Worm (Caenorhabditis elegans) whole organism, late embryonic: ENCODE measurements around the gene D2023.6.

Experiments
- T23F11.4 ChIP-seq: fragments of 200-800 bp; sonication (Bioruptor generic); optimal IDR thresholded peaks from 2 replicates; lab custom pipeline; 2018; ENCODE audit warnings: mild to moderate bottlenecking, missing genetic modification characterization, missing compliant biosample characterization
- Y22D7AL.16 ChIP-seq: sonication (generic microtip); optimal IDR thresholded peaks from 2 replicates; lab custom pipeline; 2016; ENCODE audit warnings: missing genetic modification characterization, missing compliant biosample characterization
- ama-1 ChIP-seq: fragments of 150-350 bp; optimal IDR thresholded peaks from 2 replicates; lab custom pipeline; 2014
- ceh-22 ChIP-seq: sonication (generic microtip); optimal IDR thresholded peaks from 2 replicates; lab custom pipeline; 2017; ENCODE audit warnings: missing biosample characterization, missing genetic modification characterization
- ceh-30 ChIP-seq: fragments of 150-350 bp; optimal IDR thresholded peaks from 2 replicates; lab custom pipeline; 2014; ENCODE audit warnings: missing biosample characterization, missing genetic modification characterization
- ceh-31 ChIP-seq: sonication (generic microtip); optimal IDR thresholded peaks from 2 replicates; lab custom pipeline; 2016; ENCODE audit warnings: missing genetic modification characterization, missing compliant biosample characterization
- ceh-45 ChIP-seq: fragments of 200-800 bp; sonication (Bioruptor generic); IDR thresholded peaks from 2 replicates; pipeline ENCODE4 v1.3.6; 2022; ENCODE audit warnings: missing genetic modification reagents, missing genetic modification characterization, missing compliant biosample characterization
- ceh-6 ChIP-seq: fragments of 200-800 bp; sonication (Bioruptor generic); optimal IDR thresholded peaks from 2 replicates; lab custom pipeline; 2018; ENCODE audit warnings: mild to moderate bottlenecking, missing genetic modification characterization, missing compliant biosample characterization
- che-1 ChIP-seq: sonication (generic microtip); optimal IDR thresholded peaks from 2 replicates; lab custom pipeline; 2016; ENCODE audit warnings: mild to moderate bottlenecking, missing genetic modification characterization, missing compliant biosample characterization
- dve-1 ChIP-seq: sonication (generic microtip); optimal IDR thresholded peaks from 2 replicates; lab custom pipeline; 2017; ENCODE audit warnings: antibody characterized with exemption, mild to moderate bottlenecking, missing genetic modification characterization, missing compliant biosample characterization
- elt-2 ChIP-seq: sonication (generic microtip); optimal IDR thresholded peaks from 2 replicates; lab custom pipeline; 2016; ENCODE audit warnings: missing genetic modification reagents, missing genetic modification characterization, missing compliant biosample characterization
- fkh-6 ChIP-seq: sonication (generic microtip); optimal IDR thresholded peaks from 2 replicates; lab custom pipeline; 2016; ENCODE audit warnings: missing genetic modification characterization, missing compliant biosample characterization
- hlh-15 ChIP-seq: sonication (generic microtip); optimal IDR thresholded peaks from 2 replicates; lab custom pipeline; 2016; ENCODE audit warnings: missing genetic modification characterization, missing compliant biosample characterization
- hlh-8 ChIP-seq: sonication (generic microtip); optimal IDR thresholded peaks from 2 replicates; lab custom pipeline; 2016; ENCODE audit warnings: missing genotype, missing genetic modification characterization, missing compliant biosample characterization
- lim-6 ChIP-seq: sonication (generic microtip); optimal IDR thresholded peaks from 2 replicates; lab custom pipeline; 2016; ENCODE audit warnings: missing genetic modification characterization, missing compliant biosample characterization
- lin-11 ChIP-seq: fragments of 200-800 bp; sonication (Bioruptor generic); optimal IDR thresholded peaks from 2 replicates; lab custom pipeline; 2018; ENCODE audit warnings: mild to moderate bottlenecking, missing genetic modification characterization, missing compliant biosample characterization
- madf-2 ChIP-seq: sonication (generic microtip); optimal IDR thresholded peaks from 2 replicates; lab custom pipeline; 2017; ENCODE audit warnings: missing genetic modification characterization, missing compliant biosample characterization
- nhr-11 ChIP-seq: fragments of 150-350 bp; optimal IDR thresholded peaks from 2 replicates; lab custom pipeline; 2014; ENCODE audit warnings: missing biosample characterization, missing genetic modification characterization
- nhr-232 ChIP-seq: sonication (generic microtip); optimal IDR thresholded peaks from 2 replicates; lab custom pipeline; 2016; ENCODE audit warnings: missing genetic modification characterization, missing compliant biosample characterization
- npax-4 ChIP-seq: sonication (generic microtip); optimal IDR thresholded peaks from 2 replicates; lab custom pipeline; 2016; ENCODE audit warnings: missing genetic modification characterization, missing compliant biosample characterization
- odd-2 ChIP-seq: sonication (generic microtip); optimal IDR thresholded peaks from 2 replicates; lab custom pipeline; 2017; ENCODE audit warnings: antibody characterized with exemption, mild to moderate bottlenecking, missing genetic modification characterization, missing compliant biosample characterization
- pat-9 ChIP-seq: fragments of 200-800 bp; sonication (Bioruptor generic); optimal IDR thresholded peaks from 2 replicates; lab custom pipeline; 2018; ENCODE audit warnings: mild to moderate bottlenecking, missing genetic modification characterization, moderate library complexity, missing compliant biosample characterization
- pax-1 ChIP-seq: fragments of 150-350 bp; optimal IDR thresholded peaks from 2 replicates; lab custom pipeline; 2014; ENCODE audit warnings: missing biosample characterization, missing genetic modification characterization
- pha-2 ChIP-seq: sonication (generic microtip); optimal IDR thresholded peaks from 2 replicates; lab custom pipeline; 2017; ENCODE audit warnings: mild to moderate bottlenecking, missing genetic modification characterization, missing compliant biosample characterization
- pha-4 ChIP-seq: fragments of 150-350 bp; optimal IDR thresholded peaks from 2 replicates; lab custom pipeline; 2018; ENCODE audit warnings: missing biosample characterization, missing genetic modification reagents, missing genetic modification characterization
- ref-2 ChIP-seq: sonication (generic microtip); optimal IDR thresholded peaks from 2 replicates; lab custom pipeline; 2016; ENCODE audit warnings: missing genetic modification characterization, missing compliant biosample characterization
- rnt-1 ChIP-seq: sonication (generic microtip); optimal IDR thresholded peaks from 2 replicates; lab custom pipeline; 2016; ENCODE audit warnings: missing genetic modification characterization, missing compliant biosample characterization
- sdc-2 ChIP-seq: sonication (generic microtip); optimal IDR thresholded peaks from 2 replicates; lab custom pipeline; 2016; ENCODE audit warnings: missing genotype, missing genetic modification characterization, missing compliant biosample characterization
- sox-2 ChIP-seq: fragments of 200-800 bp; sonication (Bioruptor generic); IDR thresholded peaks from 2 replicates; pipeline ENCODE4 v1.3.6; 2022; ENCODE audit warnings: missing genetic modification reagents, missing genetic modification characterization, missing compliant biosample characterization
- tbx-2 ChIP-seq: sonication (generic microtip); optimal IDR thresholded peaks from 2 replicates; lab custom pipeline; 2016; ENCODE audit warnings: missing genetic modification characterization, missing compliant biosample characterization
- unc-3 ChIP-seq, 2 experiments: fragments of 200-800 bp in 1 of 2; sonication (Bioruptor generic) in 1 of 2; sonication (generic microtip) in 1 of 2; conservative IDR thresholded peaks in 1 of 2; optimal IDR thresholded peaks in 1 of 2; 2 replicates each; pipeline versions ENCODE4 v1.3.6 to Lab custom; 2016 to 2022; ENCODE audit warnings: missing compliant biosample characterization in 2 of 2, missing genetic modification characterization in 2 of 2, missing genetic modification reagents in 1 of 2
- unc-42 ChIP-seq: sonication (generic microtip); optimal IDR thresholded peaks from 2 replicates; lab custom pipeline; 2016; ENCODE audit warnings: missing genotype, missing genetic modification characterization, missing compliant biosample characterization
- unc-86 ChIP-seq: sonication (generic microtip); optimal IDR thresholded peaks from 2 replicates; lab custom pipeline; 2016; ENCODE audit warnings: missing genetic modification characterization, missing compliant biosample characterization
- zip-5 ChIP-seq: sonication (generic microtip); optimal IDR thresholded peaks from 2 replicates; lab custom pipeline; 2016; ENCODE audit warnings: missing genetic modification characterization, missing compliant biosample characterization
- ztf-16 ChIP-seq: sonication (generic microtip); optimal IDR thresholded peaks from 2 replicates; lab custom pipeline; 2017; ENCODE audit warnings: missing genetic modification characterization, missing compliant biosample characterization

D2023.6 gene

DNA sequence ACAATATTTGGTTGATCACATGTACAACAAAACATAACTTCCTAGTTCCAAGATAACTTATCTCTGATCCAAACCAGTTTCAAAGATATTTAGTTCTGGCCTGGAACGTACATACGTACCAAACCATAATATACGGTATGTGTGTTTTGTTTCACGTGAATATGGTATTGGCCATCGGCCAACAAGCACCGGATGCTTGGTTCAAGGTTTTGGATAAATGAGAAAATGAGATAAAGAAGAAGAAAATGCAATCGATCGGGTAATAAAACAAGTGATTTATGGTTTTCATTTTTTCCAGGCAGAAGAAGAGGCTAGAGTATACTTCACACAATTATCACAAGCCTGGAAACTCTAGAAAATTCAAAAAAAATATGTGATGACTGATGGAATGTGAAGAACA is 31.8 kb upstream of the D2023.6 start:
- TF ChIP-seq ztf-16 (tag; lab: Kevin White, UChicago) (no peak), zip-5 (tag; lab: Kevin White, UChicago) (no peak), ama-1 (lab: Kevin White, UChicago) (no peak), unc-42 (no peak), sdc-2 (tag; lab: Kevin White, UChicago) (no peak)

DNA sequence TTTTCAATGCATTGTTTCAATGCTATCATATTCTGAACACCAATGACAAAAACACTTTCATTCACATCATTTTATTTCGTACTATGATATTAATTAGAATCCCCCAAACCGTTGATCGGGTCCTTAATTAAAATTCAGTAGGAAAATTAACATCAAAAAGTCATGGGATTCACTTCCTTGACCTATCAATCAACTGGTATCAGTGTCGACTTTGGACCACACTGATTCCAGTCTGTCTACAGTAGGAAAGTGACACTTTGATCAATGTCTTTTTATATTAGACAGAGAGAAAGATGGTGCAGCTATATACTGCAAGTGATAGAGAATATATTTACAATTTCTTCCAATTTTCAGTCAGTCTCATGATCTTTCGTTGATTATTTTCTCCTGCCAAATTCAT is 30.8 kb upstream of the D2023.6 start:
- TF ChIP-seq Y22D7AL.16 (no peak), pha-2 (no peak), ceh-31 (tag; lab: Kevin White, UChicago) (no peak), nhr-11 (tag; lab: Kevin White, UChicago) (no peak), T23F11.4 (GFP tag; lab: Kevin White, UChicago) (no peak), ama-1 (lab: Kevin White, UChicago) (no peak), pat-9 (tag; lab: Kevin White, UChicago) (no peak), pax-1 (tag; lab: Kevin White, UChicago) (no peak), tbx-2 (tag; lab: Kevin White, UChicago) (no peak), lin-11 (tag; lab: Kevin White, UChicago) (no peak), ceh-6 (GFP tag; lab: Kevin White, UChicago) (no peak), ceh-45 (GFP tag; lab: Robert Waterston, UW) (no peak), unc-3 (GFP tag; conservative IDR thresholded peaks at IDR 0.05; lab: Robert Waterston, UW) (no peak), unc-3 (tag; optimal IDR thresholded peaks at IDR 0.05; lab: Kevin White, UChicago) (no peak)
- TF ChIP-seq, all 69 proteins: peak for 0

DNA sequence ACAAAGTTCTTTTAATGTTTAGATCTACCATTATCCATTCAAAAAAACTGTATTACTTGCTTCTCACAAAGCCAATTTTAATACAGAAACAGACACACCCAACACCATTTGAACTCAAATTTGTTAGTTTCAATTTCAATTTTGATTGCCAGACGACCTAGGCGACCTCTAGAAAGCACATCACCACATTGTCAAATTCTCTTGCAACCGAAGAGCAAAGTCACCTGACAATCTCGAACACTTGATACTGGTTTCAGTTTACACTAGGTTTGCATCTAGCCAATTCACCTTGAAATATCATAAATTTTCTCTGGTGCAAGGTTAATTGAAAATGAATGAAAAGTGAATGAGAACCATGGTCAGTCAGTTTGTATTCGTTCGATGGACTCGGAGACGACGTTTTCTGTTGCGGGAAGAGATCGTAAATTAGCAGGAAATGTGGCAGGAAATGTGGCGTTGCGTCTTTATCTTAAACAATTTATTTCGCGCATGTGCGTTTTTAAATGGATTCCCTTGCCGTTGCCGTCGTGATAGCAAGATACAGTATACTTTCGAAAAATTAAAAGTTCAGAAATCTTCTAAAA is 29.8 kb upstream of the D2023.6 start:
- TF ChIP-seq pha-4 (no peak), lim-6 (tag; lab: Kevin White, UChicago) (no peak), elt-2 (tag; lab: Kevin White, UChicago) (no peak), rnt-1 (tag; lab: Kevin White, UChicago) (no peak)

DNA sequence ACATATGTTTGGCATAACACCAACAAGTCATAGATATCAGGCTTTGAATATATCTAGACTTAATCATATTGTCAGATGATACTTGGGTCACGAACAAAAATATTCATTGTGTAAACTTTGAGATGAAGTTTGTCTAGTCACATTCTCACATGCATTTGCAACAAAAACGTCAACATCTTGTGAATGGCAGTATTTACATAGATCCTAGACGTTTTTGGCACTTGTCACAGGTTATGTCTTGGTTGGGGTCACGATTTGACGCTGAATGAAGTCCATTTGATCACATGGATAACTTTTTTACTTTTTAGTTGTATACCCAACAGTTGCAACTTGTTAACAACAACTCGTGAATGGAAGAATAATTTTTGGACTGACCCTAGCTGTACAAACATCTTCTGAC is 28.8 kb upstream of the D2023.6 start:
- TF ChIP-seq che-1 (tag; lab: Kevin White, UChicago) (no peak), dve-1 (tag; lab: Kevin White, UChicago) (no peak), unc-86 (no peak), madf-2 (no peak), npax-4 (no peak), ama-1 (lab: Kevin White, UChicago) (no peak), odd-2 (tag; lab: Kevin White, UChicago) (no peak), pax-1 (tag; lab: Kevin White, UChicago) (no peak), ceh-30 (tag; lab: Kevin White, UChicago) (no peak), sox-2 (no peak), ceh-45 (GFP tag; lab: Robert Waterston, UW) (no peak), hlh-15 (tag; lab: Kevin White, UChicago) (no peak), pat-9 (tag; lab: Kevin White, UChicago) (no peak), ceh-22 (tag; lab: Kevin White, UChicago) (no peak), nhr-232 (tag; lab: Kevin White, UChicago) (no peak), ceh-6 (GFP tag; lab: Kevin White, UChicago) (no peak), hlh-8 (tag; lab: Kevin White, UChicago) (no peak), fkh-6 (no peak), ref-2 (tag; lab: Kevin White, UChicago) (no peak)
